Fruit fly (Drosophila melanogaster) whole organism, adult: ENCODE measurements around the gene Cpr72Ec.

ENCODE experiments used
- CG1620 ChIP-seq: fragments of 200-800 bp; sonication (Bioruptor generic); optimal IDR thresholded peaks from 2 replicates; lab custom pipeline; 2016; ENCODE audit warnings: missing biosample characterization, missing genetic modification characterization
- CG33017 ChIP-seq: fragments of 200-800 bp; sonication (Bioruptor generic); optimal IDR thresholded peaks from 2 replicates; lab custom pipeline; 2018; ENCODE audit warnings: missing biosample characterization, mild to moderate bottlenecking, missing genetic modification characterization, moderate library complexity
- tj ChIP-seq: fragments of 200-800 bp; sonication (Bioruptor generic); optimal IDR thresholded peaks from 3 replicates; lab custom pipeline; 2017; ENCODE audit warnings: missing biosample characterization, mild to moderate bottlenecking, missing genetic modification characterization, moderate library complexity

DNA sequence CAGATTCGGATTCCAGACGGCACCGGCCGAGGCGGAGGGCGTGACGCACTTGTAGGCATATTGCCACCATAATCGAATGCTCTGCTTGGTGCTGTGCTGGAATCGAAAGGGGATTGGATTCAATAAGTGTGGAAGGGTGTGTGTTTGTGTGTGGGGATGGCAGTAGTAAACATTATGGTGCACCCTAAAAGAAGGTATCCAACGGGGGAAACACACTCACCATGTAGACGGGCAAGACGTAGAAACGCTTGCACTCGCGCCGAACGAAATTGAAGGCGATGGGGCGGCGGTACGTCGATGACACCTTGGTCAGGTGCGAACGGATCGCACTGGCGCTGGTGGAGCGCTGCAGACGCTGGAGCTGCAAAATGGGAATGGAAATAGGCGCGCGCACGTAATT lies 24.1 kb upstream of the Cpr72Ec start:
- TF ChIP-seq CG33017 (tag; lab: Kevin White, UChicago) (no peak), tj (no peak), CG1620 (no peak)
